Worm (Caenorhabditis elegans): Measurements from ENCODE around the gene R166.2.

R166.2 gene

DNA sequence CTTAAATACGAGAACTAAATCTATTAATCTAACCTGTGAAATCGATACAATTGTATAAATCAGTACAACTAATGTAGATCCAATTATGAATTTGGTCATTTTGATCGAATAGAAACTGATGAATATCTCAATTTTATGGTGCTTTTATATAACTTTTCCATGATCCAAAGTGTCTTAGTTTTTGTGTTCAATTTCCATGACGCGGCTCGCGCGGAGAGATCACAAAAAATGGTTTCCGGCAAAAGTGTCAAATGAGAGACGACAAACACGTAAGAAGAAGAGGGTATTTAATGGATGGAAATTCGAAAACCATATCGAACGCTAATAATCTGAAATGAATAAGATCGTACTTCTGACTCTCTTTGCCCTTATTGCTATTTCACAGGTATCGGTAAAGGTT lies 27.1 kb upstream of the R166.2 start, which contains the start of the genes C06A1.6 and C06A1.7:
Gene C06A1.6 (minus strand): TSS at position 101 of the 400 bp plus-strand sequence.
Gene C06A1.7 (plus strand): TSS at position 314 of the 400 bp plus-strand sequence.
- TF ChIP-seq nhr-237 (tag; optimal IDR thresholded peaks at IDR 0.05) (no peak), nhr-76 (tag; optimal IDR thresholded peaks at IDR 0.05) (no peak), unc-62 (GFP tag; optimal IDR thresholded peaks at IDR 0.05) (no peak), bed-3 (GFP tag; optimal IDR thresholded peaks at IDR 0.05) (no peak), nhr-12 (tag; optimal IDR thresholded peaks at IDR 0.05) (no peak), elt-1 (tag; optimal IDR thresholded peaks at IDR 0.05; ENCODE audit: borderline replicate concordance, insufficient read depth) (no peak), mab-5 (tag; optimal IDR thresholded peaks at IDR 0.05) (no peak), blmp-1 (tag; optimal IDR thresholded peaks at IDR 0.05) (no peak), lsy-2 (tag; optimal IDR thresholded peaks at IDR 0.05) (no peak), sptf-1 (tag; optimal IDR thresholded peaks at IDR 0.05) (no peak), M03D4.4 (tag; optimal IDR thresholded peaks at IDR 0.05) (no peak), cnd-1 (tag; optimal IDR thresholded peaks at IDR 0.05) (no peak), tbx-8 (GFP tag; optimal IDR thresholded peaks at IDR 0.05) (no peak), ham-2 (GFP tag; optimal IDR thresholded peaks at IDR 0.05) (no peak), ceh-43 (GFP tag; optimal IDR thresholded peaks at IDR 0.05) (no peak), zip-8 (tag; optimal IDR thresholded peaks at IDR 0.05) (no peak), drap-1 (GFP tag; optimal IDR thresholded peaks at IDR 0.05) (no peak), ztf-11 (tag; optimal IDR thresholded peaks at IDR 0.05) (no peak), flh-1 (GFP tag; optimal IDR thresholded peaks at IDR 0.05) (no peak)

DNA sequence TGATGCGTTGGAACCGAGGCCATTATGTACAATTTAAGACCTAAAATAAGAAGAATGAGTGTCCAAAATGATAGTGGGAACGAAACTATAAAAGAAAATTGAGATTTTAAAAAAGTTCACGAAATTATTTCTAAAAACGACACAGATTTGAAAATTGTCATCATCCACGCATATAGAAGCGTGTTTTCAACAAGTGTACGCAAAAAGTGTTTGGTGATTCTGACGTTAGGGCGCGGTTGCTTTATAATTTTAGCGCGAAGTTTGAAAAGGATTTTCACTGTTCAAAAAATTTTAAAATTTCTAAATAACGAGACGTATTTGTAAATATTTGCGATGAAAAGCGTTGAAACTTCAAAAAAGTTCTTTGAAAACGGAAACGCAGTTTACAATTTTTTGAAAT lies 25.9 kb upstream of the R166.2 start, which contains the start of gene cdc-48.1:
Gene cdc-48.1 (minus strand): TSS at position 40 of the 400 bp plus-strand sequence.
- TF ChIP-seq nhr-76 (tag; optimal IDR thresholded peaks at IDR 0.05): no peak
- peak; percentile 88 for TF ChIP-seq ceh-83 (GFP tag; optimal IDR thresholded peaks at IDR 0.05)
- TF ChIP-seq ham-2 (GFP tag; optimal IDR thresholded peaks at IDR 0.05): peak; percentile 84
- peak; percentile 30 for TF ChIP-seq sem-2 (GFP tag; optimal IDR thresholded peaks at IDR 0.05)
- TF ChIP-seq elt-3 (tag; optimal IDR thresholded peaks at IDR 0.05): peak; percentile 85
- TF ChIP-seq M03D4.4 (tag; optimal IDR thresholded peaks at IDR 0.05): peak; percentile 92
- TF ChIP-seq lin-13 (tag; optimal IDR thresholded peaks at IDR 0.05): peak; percentile 100
- peak; percentile 68 for TF ChIP-seq elt-1 (tag; optimal IDR thresholded peaks at IDR 0.05; ENCODE audit: borderline replicate concordance, insufficient read depth)
- peak; percentile 63 for TF ChIP-seq bed-3 (GFP tag; optimal IDR thresholded peaks at IDR 0.05)
- peak; percentile 79 for TF ChIP-seq blmp-1 (tag; optimal IDR thresholded peaks at IDR 0.05)
- TF ChIP-seq cnd-1 (tag; optimal IDR thresholded peaks at IDR 0.05): peak; percentile 96
- peak; percentile 80 for TF ChIP-seq ztf-11 (tag; optimal IDR thresholded peaks at IDR 0.05)
- TF ChIP-seq ces-1 (GFP tag; optimal IDR thresholded peaks at IDR 0.05): peak; percentile 98
- peak; percentile 100 for TF ChIP-seq nhr-237 (tag; optimal IDR thresholded peaks at IDR 0.05)
- TF ChIP-seq tbx-8 (GFP tag; optimal IDR thresholded peaks at IDR 0.05): peak; percentile 72
- TF ChIP-seq unc-39 (tag; optimal IDR thresholded peaks at IDR 0.05): peak; percentile 36
- TF ChIP-seq unc-120 (tag; optimal IDR thresholded peaks at IDR 0.05; ENCODE audit: poor library complexity, severe bottlenecking): peak; percentile 91
- peak; percentile 97 for TF ChIP-seq unc-62 (GFP tag; optimal IDR thresholded peaks at IDR 0.05)
- TF ChIP-seq hlh-1 (tag; optimal IDR thresholded peaks at IDR 0.05): peak; percentile 88
- TF ChIP-seq nhr-12 (tag; optimal IDR thresholded peaks at IDR 0.05): peak; percentile 68
- peak; percentile 99 for TF ChIP-seq ceh-39 (tag; optimal IDR thresholded peaks at IDR 0.05)
- peak; percentile 87 for TF ChIP-seq nhr-28 (tag; optimal IDR thresholded peaks at IDR 0.05)
- TF ChIP-seq mls-2 (tag; optimal IDR thresholded peaks at IDR 0.05): peak; percentile 89
- peak; percentile 95 for TF ChIP-seq lsy-2 (tag; optimal IDR thresholded peaks at IDR 0.05)
- no peak for TF ChIP-seq snpc-4 (tag; optimal IDR thresholded peaks at IDR 0.05)
- TF ChIP-seq mep-1 (tag; optimal IDR thresholded peaks at IDR 0.05): peak; percentile 100
- peak; percentile 92 for TF ChIP-seq drap-1 (GFP tag; optimal IDR thresholded peaks at IDR 0.05)
- peak; percentile 87 for TF ChIP-seq ceh-43 (GFP tag; optimal IDR thresholded peaks at IDR 0.05)
- peak; percentile 84 for TF ChIP-seq mab-5 (tag; optimal IDR thresholded peaks at IDR 0.05)
- TF ChIP-seq zip-8 (tag; optimal IDR thresholded peaks at IDR 0.05): no peak
- TF ChIP-seq sptf-1 (tag; optimal IDR thresholded peaks at IDR 0.05): peak; percentile 97
- peak; percentile 74 for TF ChIP-seq nhr-2 (tag; optimal IDR thresholded peaks at IDR 0.05)
- TF ChIP-seq flh-1 (GFP tag; optimal IDR thresholded peaks at IDR 0.05): peak; percentile 49
- peak; percentile 37 for TF ChIP-seq lin-32 (GFP tag; optimal IDR thresholded peaks at IDR 0.05)
- TF ChIP-seq pha-4 (tag; optimal IDR thresholded peaks at IDR 0.05): peak; percentile 98

DNA sequence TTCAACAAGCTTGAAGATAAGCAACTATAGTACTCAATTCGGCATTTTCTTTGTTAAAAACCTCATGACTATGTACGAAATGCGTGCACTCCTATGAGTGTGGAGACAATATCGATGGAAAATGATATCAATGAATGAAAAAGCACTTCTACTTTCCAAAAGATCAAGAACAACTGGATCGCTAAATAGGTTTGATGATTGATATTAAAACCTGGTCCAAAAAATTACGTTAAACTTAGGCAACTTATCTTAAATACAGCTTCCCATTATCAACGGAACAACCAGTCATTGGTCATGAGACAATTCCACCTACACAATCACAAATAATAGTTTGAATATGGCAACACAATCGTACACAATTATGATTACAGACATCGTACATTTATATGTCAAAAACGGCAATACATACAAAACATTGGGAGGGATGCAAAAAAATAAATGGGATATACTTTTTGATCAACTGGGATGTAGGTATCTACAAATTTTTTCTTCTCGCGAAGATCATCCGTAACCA lies 22.3 kb upstream of the R166.2 start:
- no peak for TF ChIP-seq nhr-76 (tag; optimal IDR thresholded peaks at IDR 0.05)
- no peak for TF ChIP-seq snpc-4 (tag; optimal IDR thresholded peaks at IDR 0.05)
- no peak for TF ChIP-seq M03D4.4 (tag; optimal IDR thresholded peaks at IDR 0.05)
- no peak for TF ChIP-seq unc-120 (tag; optimal IDR thresholded peaks at IDR 0.05; ENCODE audit: poor library complexity, severe bottlenecking)
- no peak for TF ChIP-seq blmp-1 (tag; optimal IDR thresholded peaks at IDR 0.05)
- TF ChIP-seq bed-3 (GFP tag; optimal IDR thresholded peaks at IDR 0.05): no peak
- no peak for TF ChIP-seq pha-4 (tag; optimal IDR thresholded peaks at IDR 0.05)
- no peak for TF ChIP-seq mep-1 (tag; optimal IDR thresholded peaks at IDR 0.05)
